Worm (Caenorhabditis elegans): Measurements from ENCODE around the gene F02C9.2.

F02C9.2 gene

DNA sequence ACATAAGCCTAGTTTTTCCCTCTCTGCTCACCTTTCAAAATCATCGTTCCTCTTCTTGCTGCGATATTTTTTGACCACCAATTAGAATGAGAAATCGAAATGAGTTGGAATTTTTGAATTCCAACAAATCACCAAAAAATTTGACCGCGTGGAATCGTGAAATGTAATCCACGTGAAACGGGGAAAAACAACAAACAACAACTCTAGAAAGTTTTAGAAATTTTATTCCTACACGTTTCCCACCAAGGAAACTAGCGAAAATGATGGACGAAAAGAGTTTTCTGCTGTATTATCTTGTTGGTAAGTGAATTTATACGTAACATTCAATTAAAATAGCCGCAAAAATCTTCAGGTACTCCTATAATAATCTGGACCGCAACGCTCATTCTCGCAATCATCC, 5.0 kb downstream of the F02C9.2 start, which contains the start of the genes irld-3 and F02C9.1:
Gene irld-3 (minus strand): TSS at position 101 of the 400 bp plus-strand sequence.
Gene F02C9.1 (plus strand): TSS at position 216 of the 400 bp plus-strand sequence.
- TF ChIP-seq ceh-32 (tag; optimal IDR thresholded peaks at IDR 0.05; ENCODE audit: poor library complexity) (no peak), unc-62 (GFP tag; optimal IDR thresholded peaks at IDR 0.05 in 1 of 2) (peak in 1 of 2 experiments; percentile 39), unc-62 (tag; optimal IDR thresholded peaks at IDR 0.05) (no peak)

- TF ChIP-seq Y105C5A.15 (GFP tag; IDR thresholded peaks at IDR 0.05) (no peak), T26A8.4 (GFP tag; IDR thresholded peaks at IDR 0.05) (no peak), nhr-10 (tag; optimal IDR thresholded peaks at IDR 0.05) (no peak), snpc-4 (tag; optimal IDR thresholded peaks at IDR 0.05) (no peak), daf-12 (tag; optimal IDR thresholded peaks at IDR 0.05) (no peak), ceh-82 (tag; optimal IDR thresholded peaks at IDR 0.05) (no peak), nhr-11 (tag; optimal IDR thresholded peaks at IDR 0.05) (no peak), daf-19 (GFP tag; conservative IDR thresholded peaks at IDR 0.05) (no peak), zag-1 (tag; optimal IDR thresholded peaks at IDR 0.05) (no peak), pqm-1 (tag; optimal IDR thresholded peaks at IDR 0.05) (no peak), saeg-2 (GFP tag; IDR thresholded peaks at IDR 0.05) (no peak), nhr-42 (GFP tag; IDR thresholded peaks at IDR 0.05) (no peak), skn-1 (tag; optimal IDR thresholded peaks at IDR 0.05) (no peak), lin-39 (tag; optimal IDR thresholded peaks at IDR 0.05) (no peak), nhr-25 (tag; optimal IDR thresholded peaks at IDR 0.05; ENCODE audit: borderline replicate concordance, insufficient read depth) (no peak), ceh-44 (GFP tag; IDR thresholded peaks at IDR 0.05) (no peak), nhr-28 (tag; optimal IDR thresholded peaks at IDR 0.05) (no peak), ZK337.2 (GFP tag; IDR thresholded peaks at IDR 0.05) (no peak)
These were observed 7.7 kb downstream of the F02C9.2 start, which contains the start of gene srab-9 for ce11 chrV:3141190-3141589. srab-9 (minus strand) TSS chrV:3141290.

DNA sequence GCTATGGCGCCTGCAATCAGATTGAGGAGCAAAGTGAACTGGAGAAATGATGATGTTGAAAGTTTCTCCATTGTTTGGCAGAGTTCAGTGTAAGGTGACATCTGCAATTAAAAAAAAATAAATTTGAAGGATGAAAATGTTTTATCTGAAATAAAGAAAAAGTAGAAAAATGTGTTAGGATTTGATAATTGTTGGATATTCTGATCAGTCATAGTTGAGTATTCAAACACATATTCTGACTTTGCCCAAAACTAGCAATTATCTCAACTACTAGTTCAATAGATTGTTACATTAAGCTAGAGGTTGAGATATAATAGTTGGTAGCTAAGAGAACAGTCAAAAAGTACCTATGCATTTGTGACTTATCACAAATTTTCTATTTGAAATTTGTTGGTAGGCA, 11.0 kb downstream of the F02C9.2 start, which contains the start of gene srab-10:
Gene srab-10 (minus strand): TSS at position 101 of the 400 bp plus-strand sequence.
- no peak for TF ChIP-seq ceh-82 (tag; optimal IDR thresholded peaks at IDR 0.05)
- no peak for TF ChIP-seq Y48G9A.11 (GFP tag; IDR thresholded peaks at IDR 0.05)
- no peak for TF ChIP-seq ces-1 (GFP tag; optimal IDR thresholded peaks at IDR 0.05)
- no peak for TF ChIP-seq unc-62 (GFP tag; optimal IDR thresholded peaks at IDR 0.05 in 1 of 2)
- TF ChIP-seq unc-62 (tag; optimal IDR thresholded peaks at IDR 0.05): no peak
- TF ChIP-seq dmd-9 (GFP tag; IDR thresholded peaks at IDR 0.05): no peak
- TF ChIP-seq lin-13 (GFP tag; optimal IDR thresholded peaks at IDR 0.05): no peak
- TF ChIP-seq duxl-1 (tag; optimal IDR thresholded peaks at IDR 0.05; ENCODE audit: poor library complexity): no peak
- TF ChIP-seq pqm-1 (tag; optimal IDR thresholded peaks at IDR 0.05): no peak

DNA sequence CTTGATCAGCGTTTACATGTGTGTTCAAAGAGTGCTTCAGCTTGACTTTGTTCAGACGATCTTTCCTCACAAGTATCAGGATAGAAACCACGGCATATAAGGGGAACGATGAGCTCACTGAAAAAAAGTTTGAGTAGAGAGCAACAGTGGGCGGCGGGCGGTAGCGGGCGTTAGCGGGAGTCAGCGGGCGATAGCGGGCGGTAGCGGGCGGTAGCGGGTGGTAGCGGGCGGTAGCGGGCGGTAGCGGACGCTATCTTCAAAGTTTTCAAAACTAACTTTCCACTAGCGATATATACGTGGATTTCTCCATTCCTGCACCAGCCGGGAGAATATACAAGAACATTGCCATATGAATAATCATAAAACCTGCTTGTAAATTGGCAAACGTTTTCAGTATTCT, 11.7 kb downstream of the F02C9.2 start:
- TF ChIP-seq set-16 (GFP tag; IDR thresholded peaks at IDR 0.05) (peak; percentile 86), mdt-29 (GFP tag; IDR thresholded peaks at IDR 0.05) (no peak), mdl-1 (tag; optimal IDR thresholded peaks at IDR 0.05) (no peak), spr-1 (tag; optimal IDR thresholded peaks at IDR 0.05) (no peak), nhr-102 (tag; optimal IDR thresholded peaks at IDR 0.05) (no peak), ZK337.2 (GFP tag; IDR thresholded peaks at IDR 0.05) (no peak), mxl-3 (GFP tag; optimal IDR thresholded peaks at IDR 0.05) (no peak), lim-7 (GFP tag; IDR thresholded peaks at IDR 0.05) (no peak)

DNA sequence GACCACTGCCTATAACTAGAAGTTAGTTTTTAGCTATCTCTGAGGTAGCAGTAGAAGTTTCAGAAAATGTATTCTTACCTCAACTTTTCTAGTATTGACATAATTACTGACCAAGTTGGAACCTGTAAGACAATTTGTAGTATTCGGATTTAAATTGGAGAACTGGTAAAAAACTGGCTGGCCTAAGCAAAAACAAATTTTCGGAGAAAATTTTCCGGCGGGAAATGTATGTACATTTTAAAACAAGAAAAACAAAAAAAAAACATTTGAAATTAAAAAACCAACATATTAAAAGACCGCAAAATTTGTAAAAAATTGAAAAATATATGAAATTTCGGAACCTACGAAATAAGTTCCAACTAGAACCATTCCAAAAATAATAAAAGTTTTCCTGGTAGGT, 13.4 kb downstream of the F02C9.2 start, which contains the start of gene srab-11:
Gene srab-11 (minus strand): TSS at position 101 of the 400 bp plus-strand sequence.
- TF ChIP-seq aha-1 (tag): peak; percentile 6
- no peak for TF ChIP-seq ama-1 (optimal IDR thresholded peaks at IDR 0.05)
- no peak for TF ChIP-seq hif-1 (tag; optimal IDR thresholded peaks at IDR 0.05)
